Fruit fly (Drosophila melanogaster): Measurements from ENCODE around the gene CG5421.
A peak's percentile ranks its signal among the peaks of the same experiment; 100 is the strongest.

CG5421 gene

dm6 chr2L:12483866-12484554 is 36.1 kb upstream of the CG5421 start (continued):
- TF ChIP-seq run (tag; optimal IDR thresholded peaks at IDR 0.05) = peak; percentile 87
- peak; percentile 48; the same call in 1 of the 2 replicates for TF ChIP-seq MBD-R2 (GFP tag; IDR thresholded peaks at IDR 0.05)
- peak; percentile 87 for TF ChIP-seq Ssrp (tag; optimal IDR thresholded peaks at IDR 0.05)
- TF ChIP-seq CG4730 (GFP tag; IDR thresholded peaks at IDR 0.05) = peak; percentile 83; the same call in 1 of the 2 replicates
- peak; percentile 43; the same call in 1 of the 2 replicates for TF ChIP-seq Poxn (GFP tag; IDR thresholded peaks at IDR 0.05)

DNA sequence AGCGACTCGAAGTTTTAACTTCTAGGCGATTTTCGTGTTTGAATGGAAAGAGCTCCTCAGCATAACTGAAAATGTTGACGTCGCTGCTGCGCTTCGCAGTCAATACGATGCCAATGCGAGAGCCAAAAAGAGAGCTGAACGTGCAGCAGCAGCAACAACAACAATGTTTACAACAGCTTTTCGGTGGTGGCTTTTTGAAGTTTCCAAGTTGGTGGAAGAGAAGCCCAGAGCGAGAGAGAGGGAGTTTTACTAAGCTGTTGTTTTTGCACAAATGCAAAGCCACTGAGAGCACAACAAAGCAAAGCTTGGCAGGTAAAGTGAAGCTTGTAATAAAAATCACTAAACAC is 35.6 kb upstream of the CG5421 start:
- TF ChIP-seq CG34376 (GFP tag; optimal IDR thresholded peaks at IDR 0.05) = no peak
- TF ChIP-seq Atf3 (GFP tag; optimal IDR thresholded peaks at IDR 0.05) = no peak
- TF ChIP-seq CG10147 (GFP tag; optimal IDR thresholded peaks at IDR 0.05) = no peak
- peak; percentile 57 for TF ChIP-seq CG3838 (GFP tag; optimal IDR thresholded peaks at IDR 0.05)
- no peak for TF ChIP-seq fd96Cb (tag; optimal IDR thresholded peaks at IDR 0.05)
- TF ChIP-seq Adf1 (GFP tag; IDR thresholded peaks at IDR 0.05) = peak; percentile 31; the same call in 1 of the 2 replicates
- TF ChIP-seq Trl (optimal IDR thresholded peaks at IDR 0.05) = peak in 1 of 2 experiments; percentile 78
- TF ChIP-seq Trl (GFP tag; optimal IDR thresholded peaks at IDR 0.05) = no peak
- TF ChIP-seq CG4360 (GFP tag; IDR thresholded peaks at IDR 0.05) = peak; percentile 88
- peak; percentile 15 for TF ChIP-seq HLHmδ (GFP tag; optimal IDR thresholded peaks at IDR 0.05)
- TF ChIP-seq mam (GFP tag; optimal IDR thresholded peaks at IDR 0.05) = no peak
- no peak for TF ChIP-seq danr (GFP tag; IDR thresholded peaks at IDR 0.05)
- 0 out of 2 replicates have a peak, but pooled peaks have one; percentile 26 for TF ChIP-seq ato (GFP tag; IDR thresholded peaks at IDR 0.05; ENCODE audit: partially characterized antibody)

DNA sequence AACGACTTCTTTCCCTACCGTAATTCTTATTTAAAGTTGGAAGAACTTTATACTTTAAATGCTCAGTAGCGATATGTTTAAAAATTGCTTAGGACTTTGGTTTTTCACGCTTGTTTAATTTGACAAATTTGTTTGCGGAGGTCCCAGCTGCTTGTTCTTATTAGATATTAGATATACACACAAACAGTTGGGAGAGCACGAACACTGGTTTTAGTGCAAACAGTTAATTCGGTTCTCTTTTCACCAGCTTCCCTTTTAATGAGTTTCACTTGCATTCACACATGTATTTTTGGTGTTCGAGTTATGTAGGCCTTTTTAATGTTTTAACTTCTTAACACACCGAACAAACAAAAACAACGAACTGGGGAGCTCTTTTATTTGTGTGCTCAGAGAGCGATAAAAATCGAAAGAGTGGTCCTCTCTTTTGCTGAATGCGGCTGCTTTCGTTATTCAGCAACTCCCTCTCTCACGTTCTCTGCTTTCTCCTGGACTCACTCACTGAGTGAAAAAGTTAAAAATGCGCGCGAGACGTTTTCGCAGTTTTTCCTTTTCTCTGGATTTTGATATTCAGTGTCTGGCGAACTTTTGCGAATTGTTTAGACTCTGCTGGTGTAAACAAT is 34.9 kb upstream of the CG5421 start:
- peak in 1 of 2 experiments; percentile 86 for TF ChIP-seq insv (GFP tag; optimal IDR thresholded peaks at IDR 0.05)
- TF ChIP-seq CG3163 (GFP tag; optimal IDR thresholded peaks at IDR 0.05) = peak; percentile 79
- peak; percentile 41 for TF ChIP-seq CG17385 (GFP tag; optimal IDR thresholded peaks at IDR 0.05)
- TF ChIP-seq Myb (GFP tag; optimal IDR thresholded peaks at IDR 0.05) = no peak
- TF ChIP-seq CG8089 (GFP tag; optimal IDR thresholded peaks at IDR 0.05) = peak; percentile 5
- peak; percentile 19; the same call in 1 of the 2 replicates for TF ChIP-seq CG11247 (GFP tag; IDR thresholded peaks at IDR 0.05)
- no peak for TF ChIP-seq CG8765 (GFP tag; IDR thresholded peaks at IDR 0.05)
- TF ChIP-seq lbe (GFP tag; optimal IDR thresholded peaks at IDR 0.05) = peak; percentile 64
- TF ChIP-seq ci (GFP tag; IDR thresholded peaks at IDR 0.05) = peak; percentile 34; the same call in 2 of the 3 replicates
- TF ChIP-seq chinmo (GFP tag; IDR thresholded peaks at IDR 0.05; ENCODE audit: partially characterized antibody) = peak; percentile 39; the same call in 1 of the 4 replicates
- TF ChIP-seq kni (GFP tag; optimal IDR thresholded peaks at IDR 0.05) = peak; percentile 24
- peak; percentile 79 for TF ChIP-seq yki (optimal IDR thresholded peaks at IDR 0.05)
- no peak for TF ChIP-seq scrt (GFP tag; optimal IDR thresholded peaks at IDR 0.05)
- no peak for TF ChIP-seq CG31388 (GFP tag; optimal IDR thresholded peaks at IDR 0.05)
- TF ChIP-seq z (GFP tag; IDR thresholded peaks at IDR 0.05) = peak; percentile 89
- peak; percentile 13 for TF ChIP-seq CG10431 (GFP tag; optimal IDR thresholded peaks at IDR 0.05)
- TF ChIP-seq CG11696 (GFP tag; IDR thresholded peaks at IDR 0.05) = no peak
- peak; percentile 30 for TF ChIP-seq abd-A (tag; optimal IDR thresholded peaks at IDR 0.05)
- no peak for TF ChIP-seq Nf-YC (tag; optimal IDR thresholded peaks at IDR 0.05)
- no peak for TF ChIP-seq Adf1 (GFP tag; IDR thresholded peaks at IDR 0.05)
- TF ChIP-seq Pdp1 (GFP tag; optimal IDR thresholded peaks at IDR 0.05) = peak in 1 of 2 experiments; percentile 43
- TF ChIP-seq nom (GFP tag; optimal IDR thresholded peaks at IDR 0.05) = peak; percentile 53
- peak; percentile 7 for TF ChIP-seq Side (GFP tag; optimal IDR thresholded peaks at IDR 0.05)
- peak; percentile 22 for TF ChIP-seq Blimp-1 (GFP tag; optimal IDR thresholded peaks at IDR 0.05)
- TF ChIP-seq Med (GFP tag) = peak; percentile 66
- no peak for TF ChIP-seq CG7271 (tag; optimal IDR thresholded peaks at IDR 0.05)
- no peak for TF ChIP-seq CG31224 (GFP tag; IDR thresholded peaks at IDR 0.05)
- 0 out of 3 replicates have a peak, but pooled peaks have one; percentile 12 for TF ChIP-seq CG2199 (GFP tag; IDR thresholded peaks at IDR 0.05)
- TF ChIP-seq D (optimal IDR thresholded peaks at IDR 0.05) = no peak
- TF ChIP-seq D (GFP tag; optimal IDR thresholded peaks at IDR 0.05) = no peak

All from whole organism, embryonic.